Worm (Caenorhabditis elegans) whole organism, early embryonic: ENCODE results near the gene Y38H6C.9.

Experiments
- B0310.2 ChIP-seq: sonication (generic microtip); optimal IDR thresholded peaks from 2 replicates; lab custom pipeline; 2016; ENCODE audit warnings: mild to moderate bottlenecking, missing genetic modification characterization, missing compliant biosample characterization
- F13C5.2 ChIP-seq: sonication (generic microtip); optimal IDR thresholded peaks from 2 replicates; lab custom pipeline; 2017; ENCODE audit warnings: mild to moderate bottlenecking, missing genetic modification characterization, inconsistent platforms, missing compliant biosample characterization
- aly-1 ChIP-seq: sonication (generic microtip); optimal IDR thresholded peaks from 2 replicates; lab custom pipeline; 2016; ENCODE audit warnings: missing genetic modification characterization, missing compliant biosample characterization
- ama-1 ChIP-seq: fragments of 150-350 bp; optimal IDR thresholded peaks from 2 replicates; lab custom pipeline; 2014

DNA sequence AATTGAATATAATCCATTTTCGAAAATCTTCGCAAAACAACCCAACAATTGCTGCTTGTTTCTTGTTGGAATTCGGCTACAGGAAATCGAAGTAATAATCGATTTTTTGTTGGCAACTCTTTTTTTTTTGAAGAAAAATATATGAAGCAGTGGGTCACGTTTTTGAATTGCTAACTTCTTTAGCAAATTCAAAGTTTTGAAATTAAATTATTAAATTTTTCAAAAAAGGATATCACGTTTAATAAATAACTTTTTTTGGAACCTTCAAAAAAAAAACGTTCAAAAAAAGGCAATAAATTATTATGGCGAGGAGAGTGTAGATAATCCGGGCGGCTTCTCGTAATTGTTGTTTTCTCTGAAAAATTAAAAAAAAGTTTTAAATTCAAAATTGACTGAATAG is 14.1 kb upstream of the Y38H6C.9 start, which contains the start of gene Y38H6C.15:
- TF ChIP-seq aly-1 (tag; lab: Kevin White, UChicago) = no peak
- no peak for TF ChIP-seq ama-1 (lab: Kevin White, UChicago)
- no peak for TF ChIP-seq F13C5.2 (tag; lab: Kevin White, UChicago)
- no peak for TF ChIP-seq B0310.2 (tag; lab: Kevin White, UChicago)
